Worm (Caenorhabditis elegans): ENCODE measurements around the gene phat-3.

The phat-3 gene

DNA sequence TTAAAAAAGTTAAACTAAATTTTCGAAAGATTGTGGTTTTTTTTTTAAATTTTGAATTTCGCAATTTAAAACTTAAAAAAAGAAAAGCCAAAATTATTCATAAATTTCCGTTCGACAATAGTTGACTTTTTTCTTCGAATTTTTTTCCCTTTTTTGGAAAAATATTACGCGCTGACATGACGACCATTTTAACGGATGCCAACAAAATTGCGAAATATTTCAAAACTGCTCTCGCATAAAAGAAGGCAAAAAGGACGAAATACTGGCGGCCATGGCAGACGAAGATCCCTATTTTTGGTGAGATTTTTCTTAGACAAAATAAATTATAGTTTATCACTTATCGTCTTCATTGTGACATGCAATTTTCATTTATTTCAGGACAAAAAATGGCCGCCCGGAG is 5.2 kb upstream of the phat-3 start:
- TF ChIP-seq hlh-1 (tag; optimal IDR thresholded peaks at IDR 0.05) = no peak
- no peak for TF ChIP-seq ceh-83 (GFP tag; optimal IDR thresholded peaks at IDR 0.05)

DNA sequence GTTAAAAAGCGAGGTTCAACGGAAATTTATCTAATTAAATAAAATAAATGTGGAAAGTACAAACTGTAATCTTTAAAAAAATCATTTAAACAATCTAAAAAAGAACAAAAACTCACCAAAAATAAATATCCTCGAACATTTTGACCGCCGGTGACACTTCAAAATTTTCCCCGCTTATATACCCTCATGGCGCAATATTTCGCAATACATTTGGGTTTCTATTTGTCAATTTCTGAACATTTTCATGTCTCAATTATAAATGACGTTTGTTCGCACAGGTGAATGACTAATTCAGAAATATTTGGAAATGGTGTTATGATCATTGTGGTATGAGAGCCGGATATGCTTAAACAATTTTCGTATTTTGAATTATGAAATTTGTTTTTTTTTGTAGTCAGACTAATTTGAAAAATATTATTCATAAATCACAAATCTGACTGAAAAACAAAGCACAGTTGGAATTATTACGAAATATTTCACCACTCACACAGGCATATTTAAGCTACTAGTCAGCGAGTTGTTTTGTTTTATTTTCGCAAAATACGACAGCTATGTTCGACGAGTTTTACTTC is 1.8 kb upstream of the phat-3 start, which contains the start of the genes C49G7.10 and irg-2:
Gene C49G7.10 (minus strand): TSS at position 169 of the 572 bp plus-strand sequence.
Gene irg-2 (plus strand): TSS at position 329 of the 572 bp plus-strand sequence.
- no peak for TF ChIP-seq lsy-2 (tag; optimal IDR thresholded peaks at IDR 0.05)
- no peak for TF ChIP-seq ham-2 (GFP tag; optimal IDR thresholded peaks at IDR 0.05)
- no peak for TF ChIP-seq ceh-39 (tag; optimal IDR thresholded peaks at IDR 0.05)
- TF ChIP-seq blmp-1 (tag; optimal IDR thresholded peaks at IDR 0.05) = no peak
- no peak for TF ChIP-seq nhr-76 (tag; optimal IDR thresholded peaks at IDR 0.05)
- no peak for TF ChIP-seq flh-1 (GFP tag; optimal IDR thresholded peaks at IDR 0.05)
- no peak for TF ChIP-seq nhr-12 (tag; optimal IDR thresholded peaks at IDR 0.05)
- no peak for TF ChIP-seq zip-8 (tag; optimal IDR thresholded peaks at IDR 0.05)
- no peak for TF ChIP-seq M03D4.4 (tag; optimal IDR thresholded peaks at IDR 0.05)
- no peak for TF ChIP-seq mep-1 (tag; optimal IDR thresholded peaks at IDR 0.05)
- no peak for TF ChIP-seq lin-32 (GFP tag; optimal IDR thresholded peaks at IDR 0.05)
- no peak for TF ChIP-seq elt-1 (tag; optimal IDR thresholded peaks at IDR 0.05; ENCODE audit: borderline replicate concordance, insufficient read depth)
- TF ChIP-seq unc-62 (GFP tag; optimal IDR thresholded peaks at IDR 0.05) = no peak
- TF ChIP-seq sem-2 (GFP tag; optimal IDR thresholded peaks at IDR 0.05) = no peak
- TF ChIP-seq nhr-2 (tag; optimal IDR thresholded peaks at IDR 0.05) = no peak
- TF ChIP-seq ztf-11 (tag; optimal IDR thresholded peaks at IDR 0.05) = no peak
- no peak for TF ChIP-seq snpc-4 (tag; optimal IDR thresholded peaks at IDR 0.05)
- no peak for TF ChIP-seq elt-3 (tag; optimal IDR thresholded peaks at IDR 0.05)
- TF ChIP-seq mls-2 (tag; optimal IDR thresholded peaks at IDR 0.05) = no peak

DNA sequence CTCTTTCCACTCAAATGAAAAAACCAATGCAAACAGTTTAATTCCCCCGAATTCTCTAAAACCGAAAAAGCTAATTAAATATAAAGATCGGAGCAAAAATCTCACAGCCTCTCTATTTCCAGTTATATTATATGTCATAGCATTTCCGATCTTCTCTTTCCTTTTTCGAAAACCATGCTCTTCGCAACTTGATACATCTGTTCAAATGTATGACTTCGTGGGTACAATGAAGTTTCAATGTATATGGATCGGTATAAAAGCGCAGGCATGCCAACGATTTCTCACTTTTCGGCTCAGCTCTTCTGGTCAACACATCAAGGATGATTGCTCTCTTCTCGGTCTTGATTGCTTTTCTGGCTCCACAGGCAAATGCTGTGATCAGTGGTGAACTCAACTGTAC is 2.4 kb downstream of the phat-3 start, which contains the start of gene phat-7:
Gene phat-7 (plus strand): TSS at position 301 of the 400 bp plus-strand sequence.
- TF ChIP-seq ces-1 (GFP tag; optimal IDR thresholded peaks at IDR 0.05) (no peak), hlh-1 (tag; optimal IDR thresholded peaks at IDR 0.05) (no peak), tbx-8 (GFP tag; optimal IDR thresholded peaks at IDR 0.05) (no peak), blmp-1 (tag; optimal IDR thresholded peaks at IDR 0.05) (no peak), cnd-1 (tag; optimal IDR thresholded peaks at IDR 0.05) (no peak), sptf-1 (tag; optimal IDR thresholded peaks at IDR 0.05) (no peak), bed-3 (GFP tag; optimal IDR thresholded peaks at IDR 0.05) (no peak), M03D4.4 (tag; optimal IDR thresholded peaks at IDR 0.05) (no peak), zip-8 (tag; optimal IDR thresholded peaks at IDR 0.05) (no peak), elt-1 (tag; optimal IDR thresholded peaks at IDR 0.05; ENCODE audit: borderline replicate concordance, insufficient read depth) (no peak), nhr-237 (tag; optimal IDR thresholded peaks at IDR 0.05) (no peak), nhr-12 (tag; optimal IDR thresholded peaks at IDR 0.05) (no peak), lin-13 (tag; optimal IDR thresholded peaks at IDR 0.05) (no peak)

DNA sequence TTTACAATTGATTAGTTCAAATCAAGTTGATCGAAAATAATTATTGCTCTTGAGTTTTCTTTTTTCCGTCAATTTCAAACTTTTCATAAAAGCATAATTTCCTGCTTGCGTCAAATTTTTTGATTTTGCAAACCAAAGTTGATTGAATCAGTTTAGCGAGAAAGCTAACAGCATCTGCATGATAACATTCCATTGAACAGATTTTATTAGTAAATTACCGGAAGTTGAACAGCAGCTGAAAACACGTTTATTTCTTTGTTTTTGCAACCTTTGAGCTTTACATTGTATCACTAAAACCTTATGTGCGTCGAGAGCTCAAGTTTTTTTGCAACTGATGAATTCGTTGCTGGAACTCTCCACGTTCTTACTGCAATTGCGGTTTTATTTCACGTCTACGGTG is 3.8 kb downstream of the phat-3 start, which contains the start of gene srh-169:
Gene srh-169 (plus strand): TSS at position 301 of the 400 bp plus-strand sequence.
- no peak for TF ChIP-seq ceh-39 (tag; optimal IDR thresholded peaks at IDR 0.05)

DNA sequence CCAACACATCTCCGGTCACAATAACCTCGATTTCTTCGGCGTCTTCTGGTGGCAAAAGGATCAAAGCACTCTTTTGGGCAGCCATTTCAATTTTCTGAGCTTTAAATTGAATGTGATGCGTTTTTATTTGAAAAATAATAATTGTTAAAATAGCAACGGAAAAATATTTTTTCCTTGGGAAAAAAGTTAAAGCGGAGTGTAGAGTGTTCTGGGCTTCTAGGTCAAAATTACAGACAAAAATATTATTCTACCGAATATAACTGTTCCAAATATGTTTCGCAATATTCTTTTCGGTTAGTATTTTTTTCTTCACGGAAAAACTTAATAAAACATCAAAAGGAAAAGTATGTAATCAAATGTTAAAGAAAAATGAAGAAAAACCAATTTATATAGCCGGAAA is 11.3 kb downstream of the phat-3 start, which contains the start of gene djr-1.2:
Gene djr-1.2 (minus strand): TSS at position 101 of the 400 bp plus-strand sequence.
- TF ChIP-seq unc-62 (GFP tag; optimal IDR thresholded peaks at IDR 0.05) (no peak), hlh-1 (tag; optimal IDR thresholded peaks at IDR 0.05) (no peak), ceh-39 (tag; optimal IDR thresholded peaks at IDR 0.05) (no peak), ceh-83 (GFP tag; optimal IDR thresholded peaks at IDR 0.05) (no peak), unc-39 (tag; optimal IDR thresholded peaks at IDR 0.05) (no peak), ces-1 (GFP tag; optimal IDR thresholded peaks at IDR 0.05) (no peak), blmp-1 (tag; optimal IDR thresholded peaks at IDR 0.05) (no peak), drap-1 (GFP tag; optimal IDR thresholded peaks at IDR 0.05) (no peak), lsy-2 (tag; optimal IDR thresholded peaks at IDR 0.05) (no peak), zip-8 (tag; optimal IDR thresholded peaks at IDR 0.05) (no peak), mab-5 (tag; optimal IDR thresholded peaks at IDR 0.05) (no peak), pha-4 (tag; optimal IDR thresholded peaks at IDR 0.05) (no peak), sptf-1 (tag; optimal IDR thresholded peaks at IDR 0.05) (no peak), ham-2 (GFP tag; optimal IDR thresholded peaks at IDR 0.05) (no peak), tbx-8 (GFP tag; optimal IDR thresholded peaks at IDR 0.05) (no peak)
